Fruit fly (Drosophila melanogaster) whole organism, embryonic: ENCODE results near the gene Gyc88E.

Experiments used
- Asciz ChIP-seq: fragments of 200-800 bp; sonication (Bioruptor generic); optimal IDR thresholded peaks from 2 replicates; lab custom pipeline; 2017; ENCODE audit warnings: missing biosample characterization, mild to moderate bottlenecking, missing genetic modification characterization, missing genetic modification reagents
- CG10274 ChIP-seq: fragments of 200-800 bp; sonication (Bioruptor generic); optimal IDR thresholded peaks from 3 replicates; lab custom pipeline; 2017; ENCODE audit warnings: missing biosample characterization, mild to moderate bottlenecking, missing genetic modification characterization
- CG11560 ChIP-seq: fragments of 200-800 bp; sonication (Bioruptor generic); IDR thresholded peaks from 3 replicates; pipeline ENCODE4 v1.3.6; 2022; ENCODE audit warnings: missing biosample characterization, missing genetic modification characterization
- CG13296 ChIP-seq: fragments of 200-800 bp; sonication (Bioruptor generic); optimal IDR thresholded peaks from 3 replicates; lab custom pipeline; 2018; ENCODE audit warnings: missing biosample characterization, mild to moderate bottlenecking, missing genetic modification characterization
- CG13775 ChIP-seq: fragments of 200-800 bp; sonication (Bioruptor generic); optimal IDR thresholded peaks from 3 replicates; lab custom pipeline; 2017; ENCODE audit warnings: missing biosample characterization, mild to moderate bottlenecking, missing genetic modification characterization
- CG14050 ChIP-seq: fragments of 200-800 bp; sonication (Bioruptor generic); IDR thresholded peaks from 3 replicates; pipeline ENCODE4 v1.3.6; 2022; ENCODE audit warnings: missing biosample characterization, missing genetic modification characterization
- CG14667 ChIP-seq: fragments of 200-800 bp; sonication (Bioruptor generic); IDR thresholded peaks from 2 replicates; pipeline ENCODE4 v1.3.6; 2022; ENCODE audit warnings: missing biosample characterization, missing genetic modification characterization
- CG15514 ChIP-seq: fragments of 200-800 bp; sonication (Bioruptor generic); optimal IDR thresholded peaks from 3 replicates; lab custom pipeline; 2017; ENCODE audit warnings: missing biosample characterization, missing genetic modification characterization, mild to moderate bottlenecking, moderate library complexity, missing genetic modification reagents
- CG1832 ChIP-seq: fragments of 200-800 bp; sonication (Bioruptor generic); optimal IDR thresholded peaks from 2 replicates; lab custom pipeline; 2017; ENCODE audit warnings: missing biosample characterization, mild to moderate bottlenecking, missing genetic modification characterization, inconsistent platforms
- CG2889 ChIP-seq: fragments of 200-800 bp; sonication (Bioruptor generic); IDR thresholded peaks from 3 replicates; pipeline ENCODE4 v1.3.6; 2022; ENCODE audit warnings: missing biosample characterization, missing genetic modification characterization
- CG31388 ChIP-seq: fragments of 200-800 bp; sonication (Bioruptor generic); optimal IDR thresholded peaks from 2 replicates; lab custom pipeline; 2016; ENCODE audit warnings: missing biosample characterization, missing genetic modification characterization
- CG6813 ChIP-seq: fragments of 200-800 bp; sonication (Bioruptor generic); optimal IDR thresholded peaks from 2 replicates; lab custom pipeline; 2017; ENCODE audit warnings: missing biosample characterization, missing genetic modification characterization, mild to moderate bottlenecking, moderate library complexity, missing genetic modification reagents
- CG9932 ChIP-seq: fragments of 200-800 bp; sonication (Bioruptor generic); IDR thresholded peaks from 2 replicates; pipeline ENCODE4 v1.3.6; 2022; ENCODE audit warnings: missing biosample characterization, missing genetic modification characterization
- Dip3 ChIP-seq: fragments of 200-800 bp; sonication (Bioruptor generic); optimal IDR thresholded peaks from 3 replicates; lab custom pipeline; 2016; ENCODE audit warnings: missing biosample characterization, missing genetic modification characterization
- Doc2 ChIP-seq: fragments of 200-800 bp; sonication (Bioruptor generic); IDR thresholded peaks from 2 replicates; pipeline ENCODE4 v1.3.6; 2022; ENCODE audit warnings: missing biosample characterization, missing genetic modification characterization
- Elba2 ChIP-seq: fragments of 200-800 bp; sonication (Bioruptor generic); optimal IDR thresholded peaks from 3 replicates; lab custom pipeline; 2016; ENCODE audit warnings: missing biosample characterization, missing genetic modification characterization
- Ets97D ChIP-seq: fragments of 200-800 bp; sonication (Bioruptor generic); optimal IDR thresholded peaks from 3 replicates; lab custom pipeline; 2016; ENCODE audit warnings: missing biosample characterization, missing genetic modification characterization
- Fer2 ChIP-seq: fragments of 200-800 bp; sonication (Bioruptor generic); optimal IDR thresholded peaks from 2 replicates; lab custom pipeline; 2018; ENCODE audit warnings: missing biosample characterization, mild to moderate bottlenecking, missing genetic modification characterization, moderate library complexity
- Lpt ChIP-seq: fragments of >200 bp; optimal IDR thresholded peaks from 2 replicates; lab custom pipeline; 2018; ENCODE audit warnings: missing biosample characterization, missing genetic modification characterization
- Oli ChIP-seq: fragments of 200-800 bp; sonication (Bioruptor generic); optimal IDR thresholded peaks from 2 replicates; lab custom pipeline; 2018; ENCODE audit warnings: missing biosample characterization, mild to moderate bottlenecking, missing genetic modification characterization, moderate library complexity
- Side ChIP-seq: fragments of 200-800 bp; sonication (Bioruptor generic); optimal IDR thresholded peaks from 2 replicates; lab custom pipeline; 2016; ENCODE audit warnings: missing biosample characterization, missing genetic modification characterization
- Six4 ChIP-seq: fragments of 200-800 bp; sonication (Bioruptor generic); optimal IDR thresholded peaks from 2 replicates; lab custom pipeline; 2016; ENCODE audit warnings: missing biosample characterization, missing genetic modification characterization
- Stat92E ChIP-seq, 3 experiments: fragments of >200 bp in 2 of 3; fragments of 200-800 bp in 1 of 3; sonication (Bioruptor generic) in 1 of 3; optimal IDR thresholded peaks; 2 replicates each; lab custom pipeline; 2017 to 2019; ENCODE audit warnings: missing biosample characterization in 3 of 3, missing genetic modification characterization in 3 of 3, mild to moderate bottlenecking in 1 of 3, moderate library complexity in 1 of 3
- ac ChIP-seq: fragments of 200-800 bp; sonication (Bioruptor generic); optimal IDR thresholded peaks from 3 replicates; lab custom pipeline; 2017; ENCODE audit warnings: missing biosample characterization, mild to moderate bottlenecking, missing genetic modification characterization
- amos ChIP-seq: fragments of 200-800 bp; sonication (Bioruptor generic); IDR thresholded peaks from 2 replicates; pipeline ENCODE4 v1.3.6; 2022; ENCODE audit warnings: missing biosample characterization, missing genetic modification characterization; ENCODE audit not compliant: partially characterized antibody
- ash1 ChIP-seq: fragments of 200-800 bp; sonication (Bioruptor generic); optimal IDR thresholded peaks from 2 replicates; lab custom pipeline; 2018; ENCODE audit warnings: missing biosample characterization, mild to moderate bottlenecking, missing genetic modification characterization
- ato ChIP-seq: fragments of 200-800 bp; sonication (Bioruptor generic); IDR thresholded peaks from 2 replicates; pipeline ENCODE4 v1.3.6; 2022; ENCODE audit warnings: missing biosample characterization, missing genetic modification characterization; ENCODE audit not compliant: partially characterized antibody
- bigmax ChIP-seq: fragments of 200-800 bp; sonication (Bioruptor generic); optimal IDR thresholded peaks from 2 replicates; lab custom pipeline; 2018; ENCODE audit warnings: missing biosample characterization, mild to moderate bottlenecking, missing genetic modification characterization
- cas ChIP-seq: fragments of 200-800 bp; sonication (Bioruptor generic); IDR thresholded peaks from 2 replicates; pipeline ENCODE4 v1.3.6; 2022; ENCODE audit warnings: missing biosample characterization, missing genetic modification characterization
- cg ChIP-seq: fragments of 200-800 bp; sonication (Bioruptor generic); optimal IDR thresholded peaks from 3 replicates; lab custom pipeline; 2019; ENCODE audit warnings: missing biosample characterization, mild to moderate bottlenecking, missing genetic modification characterization, moderate library complexity
- crp ChIP-seq, 2 experiments: fragments of 200-800 bp; sonication (Bioruptor generic); optimal IDR thresholded peaks; 2 replicates in 1 of 2; 3 replicates in 1 of 2; lab custom pipeline; 2017; ENCODE audit warnings: missing biosample characterization in 2 of 2, missing genetic modification characterization in 2 of 2, mild to moderate bottlenecking in 1 of 2, moderate library complexity in 1 of 2
- dmrt99B ChIP-seq: fragments of 200-800 bp; sonication (Bioruptor generic); optimal IDR thresholded peaks from 2 replicates; lab custom pipeline; 2018; ENCODE audit warnings: missing biosample characterization, mild to moderate bottlenecking, missing genetic modification characterization, moderate library complexity
- fd64A ChIP-seq: fragments of 200-800 bp; sonication (Bioruptor generic); optimal IDR thresholded peaks from 3 replicates; lab custom pipeline; 2018; ENCODE audit warnings: missing biosample characterization, mild to moderate bottlenecking, missing genetic modification characterization
- h ChIP-seq: fragments of >200 bp; optimal IDR thresholded peaks from 2 replicates; lab custom pipeline; 2017
- hth ChIP-seq: fragments of >200 bp; optimal IDR thresholded peaks from 2 replicates; lab custom pipeline; 2017; ENCODE audit warnings: inconsistent platforms
- inv ChIP-seq: fragments of 200-800 bp; sonication (Bioruptor generic); IDR thresholded peaks from 2 replicates; pipeline ENCODE4 v1.3.6; 2022; ENCODE audit warnings: missing biosample characterization, missing genetic modification characterization; ENCODE audit not compliant: partially characterized antibody
- kah ChIP-seq: fragments of 200-800 bp; sonication (Bioruptor generic); optimal IDR thresholded peaks from 2 replicates; lab custom pipeline; 2018; ENCODE audit warnings: missing biosample characterization, mild to moderate bottlenecking, missing genetic modification characterization
- lab ChIP-seq: fragments of 200-800 bp; sonication (Bioruptor generic); optimal IDR thresholded peaks from 3 replicates; lab custom pipeline; 2017; ENCODE audit warnings: missing biosample characterization, missing genetic modification characterization, mild to moderate bottlenecking, moderate library complexity, missing genetic modification reagents
- lbe ChIP-seq: fragments of 200-800 bp; sonication (Bioruptor generic); optimal IDR thresholded peaks from 2 replicates; lab custom pipeline; 2016; ENCODE audit warnings: missing biosample characterization, mild to moderate bottlenecking, missing genetic modification characterization
- lov ChIP-seq, 2 experiments: fragments of 200-800 bp in 1 of 2; fragments of >200 bp in 1 of 2; sonication (Bioruptor generic) in 1 of 2; IDR thresholded peaks in 1 of 2; optimal IDR thresholded peaks in 1 of 2; 2 replicates in 1 of 2; 3 replicates in 1 of 2; pipeline versions ENCODE4 v1.3.6 to Lab custom; 2017 to 2022; ENCODE audit warnings: missing biosample characterization in 1 of 2, missing genetic modification characterization in 1 of 2
- pb ChIP-seq: fragments of 200-800 bp; sonication (Bioruptor generic); optimal IDR thresholded peaks from 3 replicates; lab custom pipeline; 2016; ENCODE audit warnings: missing biosample characterization, missing genetic modification characterization
- sens-2 ChIP-seq: fragments of 200-800 bp; sonication (Bioruptor generic); IDR thresholded peaks from 2 replicates; pipeline ENCODE4 v1.3.6; 2022; ENCODE audit warnings: missing biosample characterization, missing genetic modification characterization
- ssp ChIP-seq: fragments of 200-800 bp; sonication (Bioruptor generic); IDR thresholded peaks from 2 replicates; pipeline ENCODE4 v1.3.6; 2022; ENCODE audit warnings: missing biosample characterization, missing genetic modification characterization
- ttk ChIP-seq: fragments of 200-800 bp; sonication (Bioruptor generic); IDR thresholded peaks from 2 replicates; pipeline ENCODE4 v2.1.2; 2022; ENCODE audit warnings: missing biosample characterization, missing genetic modification characterization
- tup ChIP-seq: fragments of 200-800 bp; sonication (Bioruptor generic); optimal IDR thresholded peaks from 2 replicates; lab custom pipeline; 2016; ENCODE audit warnings: missing biosample characterization, mild to moderate bottlenecking, missing genetic modification characterization, moderate library complexity
- vnd ChIP-seq: fragments of 200-800 bp; sonication (Bioruptor generic); IDR thresholded peaks from 3 replicates; pipeline ENCODE4 v1.3.6; 2022; ENCODE audit warnings: missing biosample characterization, missing genetic modification characterization; ENCODE audit not compliant: partially characterized antibody
- z ChIP-seq: fragments of 200-800 bp; sonication (Bioruptor generic); IDR thresholded peaks from 3 replicates; pipeline ENCODE4 v1.3.6; 2022; ENCODE audit warnings: missing biosample characterization, missing genetic modification characterization
- zfh1 ChIP-seq: fragments of 200-800 bp; sonication (Bioruptor generic); IDR thresholded peaks from 3 replicates; pipeline ENCODE4 v1.3.6; 2022; ENCODE audit warnings: missing biosample characterization, missing genetic modification characterization

Gyc88E gene

dm6 chr3R:15196134-15197034, 46.2 kb downstream of the Gyc88E start, which contains the start of the genes Kpc1 and CG42542 (continued):
- TF ChIP-seq cg (GFP tag; lab: Kevin White, UChicago) (no peak), CG15514 (GFP tag; lab: Kevin White, UChicago) (peak; percentile 81), Doc2 (GFP tag; lab: Robert Waterston, UW) (no peak), lbe (GFP tag; lab: Kevin White, UChicago) (no peak), CG11560 (no peak), lov (optimal IDR thresholded peaks at IDR 0.05; lab: Kevin White, UChicago) (no peak), lov (GFP tag; IDR thresholded peaks at IDR 0.05; lab: Robert Waterston, UW) (no peak), CG31388 (GFP tag; lab: Kevin White, UChicago) (peak; percentile 37), lab (GFP tag; lab: Kevin White, UChicago) (peak; percentile 82), sens-2 (GFP tag; lab: Robert Waterston, UW) (no peak; the same call in 1 of the 2 replicates), fd64A (GFP tag; lab: Kevin White, UChicago) (no peak), Lpt (GFP tag; lab: Kevin White, UChicago) (no peak), CG10274 (GFP tag; lab: Kevin White, UChicago) (no peak), Side (GFP tag; lab: Kevin White, UChicago) (peak; percentile 61), ttk (peak; percentile 46; the same call in 1 of the 2 replicates), pb (GFP tag; lab: Kevin White, UChicago) (peak; percentile 64), Stat92E (GFP tag; optimal IDR thresholded peaks at IDR 0.05; lab: Kevin White, UChicago) (no peak), CG1832 (GFP tag; lab: Kevin White, UChicago) (peak; percentile 67), ssp (GFP tag; lab: Robert Waterston, UW) (no peak), amos (GFP tag; lab: Robert Waterston, UW) (peak; percentile 89), zfh1 (peak; percentile 50), CG14667 (GFP tag; lab: Robert Waterston, UW) (0 out of 2 replicates have a peak, but pooled peaks have one; percentile 30), hth (no peak), Six4 (GFP tag; lab: Kevin White, UChicago) (peak; percentile 49), ato (peak; percentile 84), h (lab: Kevin White, UChicago) (no peak), dmrt99B (tag; lab: Kevin White, UChicago) (no peak), z (GFP tag; lab: Robert Waterston, UW) (no peak), Elba2 (GFP tag; lab: Kevin White, UChicago) (no peak), CG2889 (GFP tag; lab: Robert Waterston, UW) (no peak; the same call in 2 of the 3 replicates), Oli (tag; lab: Kevin White, UChicago) (peak; percentile 67), CG13296 (GFP tag; lab: Kevin White, UChicago) (no peak), CG14050 (peak; percentile 34; the same call in 2 of the 3 replicates), Asciz (GFP tag; lab: Kevin White, UChicago) (no peak), CG13775 (GFP tag; lab: Kevin White, UChicago) (peak; percentile 81), ac (no peak), Ets97D (peak; percentile 63), CG6813 (GFP tag; lab: Kevin White, UChicago) (peak; percentile 19), kah (GFP tag; lab: Kevin White, UChicago) (no peak), tup (no peak), cas (GFP tag; lab: Robert Waterston, UW) (peak; percentile 16; the same call in 1 of the 2 replicates), vnd (peak; percentile 89), Dip3 (GFP tag; lab: Kevin White, UChicago) (peak; percentile 73), CG9932 (peak; percentile 91), bigmax (GFP tag; lab: Kevin White, UChicago) (no peak), crp (GFP tag; optimal IDR thresholded peaks at IDR 0.05; lab: Kevin White, UChicago) (peak; percentile 63 to 90), inv (GFP tag; lab: Robert Waterston, UW) (peak; percentile 90), ash1 (GFP tag; lab: Kevin White, UChicago) (peak; percentile 54), Fer2 (tag; lab: Kevin White, UChicago) (peak; percentile 12)
